Worm (Caenorhabditis elegans) whole organism, early embryonic: Measurements from ENCODE around the gene D2045.7.

ENCODE experiments used
- B0310.2 ChIP-seq: sonication (generic microtip); optimal IDR thresholded peaks from 2 replicates; lab custom pipeline; 2016; ENCODE audit warnings: mild to moderate bottlenecking, missing genetic modification characterization, missing compliant biosample characterization
- F13C5.2 ChIP-seq: sonication (generic microtip); optimal IDR thresholded peaks from 2 replicates; lab custom pipeline; 2017; ENCODE audit warnings: mild to moderate bottlenecking, missing genetic modification characterization, inconsistent platforms, missing compliant biosample characterization
- aly-1 ChIP-seq: sonication (generic microtip); optimal IDR thresholded peaks from 2 replicates; lab custom pipeline; 2016; ENCODE audit warnings: missing genetic modification characterization, missing compliant biosample characterization
- ama-1 ChIP-seq: fragments of 150-350 bp; optimal IDR thresholded peaks from 2 replicates; lab custom pipeline; 2014
- ceh-13 ChIP-seq: fragments of 200-800 bp; sonication (Bioruptor generic); optimal IDR thresholded peaks from 2 replicates; lab custom pipeline; 2018; ENCODE audit warnings: mild to moderate bottlenecking, missing genetic modification characterization, missing compliant biosample characterization
- ceh-36 ChIP-seq: sonication (generic microtip); optimal IDR thresholded peaks from 2 replicates; lab custom pipeline; 2016; ENCODE audit warnings: missing genetic modification characterization, inconsistent platforms, missing compliant biosample characterization
- ets-7 ChIP-seq: sonication (generic microtip); optimal IDR thresholded peaks from 2 replicates; lab custom pipeline; 2016; ENCODE audit warnings: missing genotype, missing genetic modification characterization, missing compliant biosample characterization
- flt-1 ChIP-seq: fragments of 200-800 bp; sonication (Bioruptor generic); IDR thresholded peaks from 2 replicates; pipeline ENCODE4 v1.3.6; 2022; ENCODE audit warnings: missing genetic modification characterization, missing compliant biosample characterization
- hmbx-1 ChIP-seq: sonication (generic microtip); optimal IDR thresholded peaks from 2 replicates; lab custom pipeline; 2016; ENCODE audit warnings: mild to moderate bottlenecking, missing genetic modification characterization, missing compliant biosample characterization
- hmg-4 ChIP-seq: fragments of 200-800 bp; sonication (Bioruptor generic); optimal IDR thresholded peaks from 2 replicates; lab custom pipeline; 2018; ENCODE audit warnings: mild to moderate bottlenecking, missing genetic modification characterization, missing compliant biosample characterization
- hnd-1 ChIP-seq: sonication (generic microtip); optimal IDR thresholded peaks from 2 replicates; lab custom pipeline; 2016; ENCODE audit warnings: missing genetic modification characterization, missing compliant biosample characterization
- pes-1 ChIP-seq: fragments of 200-800 bp; sonication (Bioruptor generic); IDR thresholded peaks from 2 replicates; pipeline ENCODE4 v1.3.6; 2022; ENCODE audit warnings: missing genetic modification reagents, missing genetic modification characterization, missing compliant biosample characterization
- scrt-1 ChIP-seq: fragments of 200-800 bp; sonication (Bioruptor generic); IDR thresholded peaks from 2 replicates; pipeline ENCODE4 v1.3.6; 2022; ENCODE audit warnings: missing genetic modification characterization, missing compliant biosample characterization
- sea-1 ChIP-seq: fragments of 200-800 bp; sonication (Bioruptor generic); conservative IDR thresholded peaks from 2 replicates; pipeline ENCODE4 v1.3.6; 2022; ENCODE audit warnings: missing genetic modification characterization, missing compliant biosample characterization
- tbx-11 ChIP-seq: fragments of 200-800 bp; sonication (Bioruptor generic); IDR thresholded peaks from 2 replicates; pipeline ENCODE4 v1.3.6; 2022; ENCODE audit warnings: missing genetic modification characterization, missing compliant biosample characterization
- tbx-37 ChIP-seq: fragments of 200-800 bp; sonication (Bioruptor generic); conservative IDR thresholded peaks from 2 replicates; pipeline ENCODE4 v1.3.6; 2022; ENCODE audit warnings: missing genetic modification reagents, missing genetic modification characterization, missing compliant biosample characterization
- tra-4 ChIP-seq: sonication (generic microtip); optimal IDR thresholded peaks from 2 replicates; lab custom pipeline; 2017; ENCODE audit warnings: missing genetic modification characterization, missing compliant biosample characterization

The D2045.7 gene

ce11 chrIII:10519615-10520014 is 40.3 kb downstream of the D2045.7 start:
- TF ChIP-seq tbx-11 = no peak
- TF ChIP-seq pes-1 (GFP tag; lab: Robert Waterston, UW) = no peak
- no peak for TF ChIP-seq hnd-1 (tag; lab: Kevin White, UChicago)
- no peak for TF ChIP-seq B0310.2 (tag; lab: Kevin White, UChicago)
- no peak for TF ChIP-seq ceh-13 (GFP tag; lab: Kevin White, UChicago)
- no peak for TF ChIP-seq ceh-36 (tag; lab: Kevin White, UChicago)
- no peak for TF ChIP-seq hmg-4 (GFP tag; lab: Kevin White, UChicago)
- no peak for TF ChIP-seq tra-4 (tag; lab: Kevin White, UChicago)
- no peak for TF ChIP-seq hmbx-1
- no peak for TF ChIP-seq ets-7 (tag; lab: Kevin White, UChicago)
- no peak for TF ChIP-seq sea-1 (GFP tag; lab: Robert Waterston, UW)
- TF ChIP-seq scrt-1 = no peak
- TF ChIP-seq ama-1 = no peak
- TF ChIP-seq F13C5.2 (tag; lab: Kevin White, UChicago) = no peak
- TF ChIP-seq aly-1 (tag; lab: Kevin White, UChicago) = no peak

- no peak for TF ChIP-seq ama-1
- TF ChIP-seq tra-4 (tag; lab: Kevin White, UChicago) = no peak
These were observed 41.2 kb downstream of the D2045.7 start, which contains the start of gene unc-49 for ce11 chrIII:10520523-10520922. Gene unc-49, plus strand, starts transcription at chrIII:10520762.

ce11 chrIII:10521219-10521618 is 41.9 kb downstream of the D2045.7 start:
- TF ChIP-seq ceh-36 (tag; lab: Kevin White, UChicago) = peak; percentile 82
- no peak for TF ChIP-seq hmg-4 (GFP tag; lab: Kevin White, UChicago)
- TF ChIP-seq tra-4 (tag; lab: Kevin White, UChicago) = no peak
- TF ChIP-seq B0310.2 (tag; lab: Kevin White, UChicago) = no peak

DNA sequence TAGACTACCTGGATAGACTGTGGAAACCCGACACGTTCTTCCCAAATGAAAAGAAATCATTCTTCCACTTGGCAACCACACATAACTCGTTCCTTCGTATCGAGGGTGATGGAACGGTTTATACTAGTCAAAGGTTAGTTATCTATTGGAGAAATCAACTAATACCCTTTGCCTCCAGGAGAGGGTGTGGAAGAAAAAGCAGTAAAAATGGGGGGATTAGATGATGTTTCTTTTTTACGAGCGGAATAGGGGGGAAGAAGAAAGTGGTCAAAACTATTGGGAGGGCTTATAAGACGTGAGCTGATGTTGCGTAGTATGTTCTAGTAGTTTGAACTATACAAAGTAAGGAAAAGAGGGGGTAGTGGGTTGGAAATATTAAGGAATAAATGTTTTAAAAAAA is 43.7 kb downstream of the D2045.7 start:
- TF ChIP-seq ceh-36 (tag; lab: Kevin White, UChicago) (no peak), pes-1 (GFP tag; lab: Robert Waterston, UW) (no peak), tbx-37 (GFP tag; lab: Robert Waterston, UW) (no peak), B0310.2 (tag; lab: Kevin White, UChicago) (no peak), scrt-1 (no peak), ets-7 (tag; lab: Kevin White, UChicago) (no peak), sea-1 (GFP tag; lab: Robert Waterston, UW) (no peak), hnd-1 (tag; lab: Kevin White, UChicago) (no peak), ama-1 (no peak), ceh-13 (GFP tag; lab: Kevin White, UChicago) (no peak), tra-4 (tag; lab: Kevin White, UChicago) (no peak), hmg-4 (GFP tag; lab: Kevin White, UChicago) (no peak), aly-1 (tag; lab: Kevin White, UChicago) (no peak), tbx-11 (no peak), F13C5.2 (tag; lab: Kevin White, UChicago) (no peak), hmbx-1 (no peak), flt-1 (GFP tag; lab: Robert Waterston, UW) (no peak)

ce11 chrIII:10524823-10525222 is 45.5 kb downstream of the D2045.7 start:
- TF ChIP-seq aly-1 (tag; lab: Kevin White, UChicago) (no peak), tbx-11 (no peak)

DNA sequence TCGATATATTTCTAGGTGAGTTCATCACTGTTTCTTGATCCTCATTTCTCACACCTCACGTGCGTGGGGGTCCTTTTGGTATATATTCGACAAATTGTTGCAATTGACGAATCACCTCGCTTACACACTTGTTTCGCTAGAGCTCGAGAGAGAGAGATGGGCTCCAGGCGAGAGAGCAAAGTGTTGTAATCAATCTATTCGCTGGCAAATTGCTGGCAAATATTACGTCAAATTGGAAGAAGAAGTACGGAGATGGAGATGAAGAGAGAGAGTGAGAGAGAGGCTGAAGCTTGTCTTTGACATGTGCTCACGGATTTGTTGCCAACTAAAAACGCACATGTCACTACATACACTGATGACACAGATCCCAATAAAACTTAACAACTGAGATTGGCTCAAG is 46.6 kb downstream of the D2045.7 start:
- TF ChIP-seq F13C5.2 (tag; lab: Kevin White, UChicago) = no peak
- TF ChIP-seq aly-1 (tag; lab: Kevin White, UChicago) = no peak
- TF ChIP-seq tbx-37 (GFP tag; lab: Robert Waterston, UW) = no peak
- no peak for TF ChIP-seq ceh-36 (tag; lab: Kevin White, UChicago)
- TF ChIP-seq sea-1 (GFP tag; lab: Robert Waterston, UW) = no peak
- TF ChIP-seq tra-4 (tag; lab: Kevin White, UChicago) = no peak
- no peak for TF ChIP-seq hmbx-1
- TF ChIP-seq ceh-13 (GFP tag; lab: Kevin White, UChicago) = no peak
- no peak for TF ChIP-seq tbx-11
- TF ChIP-seq ets-7 (tag; lab: Kevin White, UChicago) = no peak
- no peak for TF ChIP-seq ama-1
- TF ChIP-seq B0310.2 (tag; lab: Kevin White, UChicago) = no peak
- no peak for TF ChIP-seq scrt-1
- no peak for TF ChIP-seq hmg-4 (GFP tag; lab: Kevin White, UChicago)
- TF ChIP-seq flt-1 (GFP tag; lab: Robert Waterston, UW) = no peak
- TF ChIP-seq hnd-1 (tag; lab: Kevin White, UChicago) = no peak

ce11 chrIII:10527446-10527845 is 48.2 kb downstream of the D2045.7 start:
- TF ChIP-seq B0310.2 (tag; lab: Kevin White, UChicago) = no peak
- TF ChIP-seq ceh-13 (GFP tag; lab: Kevin White, UChicago) = no peak
- no peak for TF ChIP-seq F13C5.2 (tag; lab: Kevin White, UChicago)
- TF ChIP-seq tra-4 (tag; lab: Kevin White, UChicago) = no peak
- no peak for TF ChIP-seq scrt-1
